Worm (Caenorhabditis elegans): ENCODE measurements around the gene F41B4.1.

F41B4.1 gene

ce11 chrX:6840670-6841308 is 15.1 kb upstream of the F41B4.1 start, which contains the start of the genes glr-6 and asg-2:
TSS of gene glr-6 (minus strand) at chrX:6840720.
TSS of gene asg-2 (plus strand) at chrX:6841258.
- TF ChIP-seq W03F9.2 (tag; optimal IDR thresholded peaks at IDR 0.05) (peak; percentile 55), him-1 (tag; optimal IDR thresholded peaks at IDR 0.05) (peak; percentile 22), dao-5 (tag; optimal IDR thresholded peaks at IDR 0.05) (no peak)

- TF ChIP-seq him-1 (tag; optimal IDR thresholded peaks at IDR 0.05) (no peak), W03F9.2 (tag; optimal IDR thresholded peaks at IDR 0.05) (no peak), dao-5 (tag; optimal IDR thresholded peaks at IDR 0.05) (no peak)
These were observed 10.4 kb upstream of the F41B4.1 start, which contains the start of gene F41B4.3 for ce11 chrX:6836065-6836527. TSS of gene F41B4.3 (minus strand) at chrX:6836115.

- TF ChIP-seq W03F9.2 (tag; optimal IDR thresholded peaks at IDR 0.05) (no peak), him-1 (tag; optimal IDR thresholded peaks at IDR 0.05) (no peak), dao-5 (tag; optimal IDR thresholded peaks at IDR 0.05) (no peak)
These were observed 9.5 kb upstream of the F41B4.1 start, which contains the start of gene F41B4.2 for ce11 chrX:6835166-6835565. TSS of gene F41B4.2 (minus strand) at chrX:6835266.

ce11 chrX:6823218-6823979 is 2.3 kb downstream of the F41B4.1 start, which contains the start of gene gei-15:
TSS of gene gei-15 (minus strand) at chrX:6823268.
- TF ChIP-seq W03F9.2 (tag; optimal IDR thresholded peaks at IDR 0.05) (no peak), him-1 (tag; optimal IDR thresholded peaks at IDR 0.05) (no peak), dao-5 (tag; optimal IDR thresholded peaks at IDR 0.05) (no peak)

- TF ChIP-seq him-1 (tag; optimal IDR thresholded peaks at IDR 0.05) = no peak
- TF ChIP-seq dao-5 (tag; optimal IDR thresholded peaks at IDR 0.05) = no peak
- TF ChIP-seq W03F9.2 (tag; optimal IDR thresholded peaks at IDR 0.05) = no peak
These were observed 3.1 kb downstream of the F41B4.1 start for ce11 chrX:6822552-6822951.

- TF ChIP-seq W03F9.2 (tag; optimal IDR thresholded peaks at IDR 0.05) = no peak
These were observed 6.0 kb downstream of the F41B4.1 start for ce11 chrX:6819633-6820032.

- TF ChIP-seq dao-5 (tag; optimal IDR thresholded peaks at IDR 0.05) (no peak), him-1 (tag; optimal IDR thresholded peaks at IDR 0.05) (no peak), W03F9.2 (tag; optimal IDR thresholded peaks at IDR 0.05) (no peak)
These were observed 6.5 kb downstream of the F41B4.1 start for ce11 chrX:6819135-6819534.

ce11 chrX:6818036-6818488 is 7.6 kb downstream of the F41B4.1 start, which contains the start of gene dhs-28:
TSS of gene dhs-28 (plus strand) at chrX:6818438.
- no peak for TF ChIP-seq him-1 (tag; optimal IDR thresholded peaks at IDR 0.05)
- TF ChIP-seq dao-5 (tag; optimal IDR thresholded peaks at IDR 0.05) = no peak

ce11 chrX:6813025-6813424 is 12.6 kb downstream of the F41B4.1 start:
- TF ChIP-seq him-1 (tag; optimal IDR thresholded peaks at IDR 0.05) = no peak
- no peak for TF ChIP-seq dao-5 (tag; optimal IDR thresholded peaks at IDR 0.05)
- no peak for TF ChIP-seq W03F9.2 (tag; optimal IDR thresholded peaks at IDR 0.05)

- TF ChIP-seq dao-5 (tag; optimal IDR thresholded peaks at IDR 0.05) (no peak), W03F9.2 (tag; optimal IDR thresholded peaks at IDR 0.05) (no peak), him-1 (tag; optimal IDR thresholded peaks at IDR 0.05) (no peak)
These were observed 17.0 kb downstream of the F41B4.1 start for ce11 chrX:6808640-6809039.

ce11 chrX:6808239-6808638 is 17.4 kb downstream of the F41B4.1 start:
- TF ChIP-seq him-1 (tag; optimal IDR thresholded peaks at IDR 0.05) = no peak
- TF ChIP-seq W03F9.2 (tag; optimal IDR thresholded peaks at IDR 0.05) = no peak
- no peak for TF ChIP-seq dao-5 (tag; optimal IDR thresholded peaks at IDR 0.05)

ce11 chrX:6807137-6807861 is 18.4 kb downstream of the F41B4.1 start:
- TF ChIP-seq W03F9.2 (tag; optimal IDR thresholded peaks at IDR 0.05) = no peak
- no peak for TF ChIP-seq him-1 (tag; optimal IDR thresholded peaks at IDR 0.05)
- TF ChIP-seq dao-5 (tag; optimal IDR thresholded peaks at IDR 0.05) = no peak

ce11 chrX:6806463-6806862 is 19.2 kb downstream of the F41B4.1 start, which contains the start of gene atg-2:
TSS of gene atg-2 (plus strand) at chrX:6806763.
- TF ChIP-seq W03F9.2 (tag; optimal IDR thresholded peaks at IDR 0.05) (no peak), him-1 (tag; optimal IDR thresholded peaks at IDR 0.05) (no peak)
